Worm (Caenorhabditis elegans) whole organism, L3 larva: ENCODE measurements around the gene Y61A9LA.10.

ENCODE experiments used
- egl-5 ChIP-seq: fragments of 150-350 bp; optimal IDR thresholded peaks from 2 replicates; lab custom pipeline; 2017; ENCODE audit warnings: missing biosample characterization, missing genetic modification reagents, missing genetic modification characterization, inconsistent platforms
- fos-1 ChIP-seq: fragments of 150-350 bp; optimal IDR thresholded peaks from 2 replicates; lab custom pipeline; 2014; ENCODE audit warnings: missing biosample characterization, missing genetic modification characterization
- nhr-11 ChIP-seq: fragments of 150-350 bp; optimal IDR thresholded peaks from 2 replicates; lab custom pipeline; 2014; ENCODE audit warnings: missing biosample characterization, missing genetic modification characterization

ce11 chrV:4651480-4651879, 35.9 kb upstream of the Y61A9LA.10 start:
- TF ChIP-seq nhr-11 (tag; lab: Kevin White, UChicago) (no peak), fos-1 (tag; lab: Kevin White, UChicago) (no peak), egl-5 (tag; lab: Kevin White, UChicago) (no peak)
